Worm (Caenorhabditis elegans) whole organism, L2 larva: ENCODE results near the gene pigc-1.

Experiments
- R02D3.7 ChIP-seq: fragments of 150-350 bp; optimal IDR thresholded peaks from 2 replicates; lab custom pipeline; 2014; ENCODE audit warnings: missing biosample characterization, missing genetic modification characterization
- ama-1 ChIP-seq: fragments of 150-350 bp; optimal IDR thresholded peaks from 2 replicates; lab custom pipeline; 2018; ENCODE audit warnings: inconsistent platforms
- ceh-82 ChIP-seq: fragments of 150-350 bp; optimal IDR thresholded peaks from 2 replicates; lab custom pipeline; 2014; ENCODE audit warnings: missing biosample characterization, missing genetic modification characterization
- dmd-4 ChIP-seq: sonication (generic microtip); optimal IDR thresholded peaks from 2 replicates; lab custom pipeline; 2017; ENCODE audit warnings: missing biosample characterization, missing genetic modification characterization
- elt-1 ChIP-seq: fragments of 150-350 bp; optimal IDR thresholded peaks from 2 replicates; lab custom pipeline; 2014; ENCODE audit warnings: missing biosample characterization, missing genetic modification characterization
- fos-1 ChIP-seq: fragments of 150-350 bp; optimal IDR thresholded peaks from 2 replicates; lab custom pipeline; 2014; ENCODE audit warnings: missing biosample characterization, missing genetic modification characterization
- lin-13 ChIP-seq: fragments of 150-350 bp; optimal IDR thresholded peaks from 2 replicates; lab custom pipeline; 2014; ENCODE audit warnings: missing biosample characterization, missing genetic modification reagents, missing genetic modification characterization
- nhr-11 ChIP-seq: fragments of 150-350 bp; optimal IDR thresholded peaks from 2 replicates; lab custom pipeline; 2014; ENCODE audit warnings: missing biosample characterization, missing genetic modification characterization
- nhr-12 ChIP-seq: fragments of 150-350 bp; optimal IDR thresholded peaks from 2 replicates; lab custom pipeline; 2014; ENCODE audit warnings: missing biosample characterization, missing genetic modification characterization
- nhr-237 ChIP-seq: fragments of 150-350 bp; optimal IDR thresholded peaks from 2 replicates; lab custom pipeline; 2014; ENCODE audit warnings: missing biosample characterization, missing genetic modification characterization
- nhr-77 ChIP-seq: fragments of 150-350 bp; optimal IDR thresholded peaks from 2 replicates; lab custom pipeline; 2014; ENCODE audit warnings: missing biosample characterization, missing genetic modification characterization
- snpc-4 ChIP-seq: fragments of 150-350 bp; optimal IDR thresholded peaks from 2 replicates; lab custom pipeline; 2014; ENCODE audit warnings: missing biosample characterization, missing genetic modification characterization
- unc-39 ChIP-seq: fragments of 150-350 bp; optimal IDR thresholded peaks from 2 replicates; lab custom pipeline; 2014; ENCODE audit warnings: missing biosample characterization, missing genetic modification characterization
- ztf-11 ChIP-seq: sonication (generic microtip); optimal IDR thresholded peaks from 2 replicates; lab custom pipeline; 2017; ENCODE audit warnings: missing biosample characterization, missing genetic modification characterization

ce11 chrIV:9386038-9386437 lies 43.1 kb upstream of the pigc-1 start, which contains the start of gene daf-15:
- TF ChIP-seq fos-1 (tag; lab: Kevin White, UChicago) (peak; percentile 31), elt-1 (tag; lab: Kevin White, UChicago) (no peak), nhr-12 (tag; lab: Kevin White, UChicago) (no peak), nhr-237 (tag; lab: Kevin White, UChicago) (no peak), dmd-4 (no peak), ama-1 (no peak), R02D3.7 (tag; lab: Kevin White, UChicago) (no peak), unc-39 (tag; lab: Kevin White, UChicago) (no peak), snpc-4 (tag; lab: Kevin White, UChicago) (peak; percentile 47), lin-13 (GFP tag; lab: Kevin White, UChicago) (no peak), ztf-11 (tag; lab: Kevin White, UChicago) (no peak), ceh-82 (tag; lab: Kevin White, UChicago) (no peak), nhr-11 (tag; lab: Kevin White, UChicago) (no peak), nhr-77 (tag; lab: Kevin White, UChicago) (no peak)
